Worm (Caenorhabditis elegans) whole organism, late embryonic: ENCODE results near the gene chil-14.

ENCODE experiments used
- F13H6.1 ChIP-seq: sonication (generic microtip); optimal IDR thresholded peaks from 2 replicates; lab custom pipeline; 2016; ENCODE audit warnings: missing genetic modification characterization, missing compliant biosample characterization
- K09A11.1 ChIP-seq: sonication (generic microtip); optimal IDR thresholded peaks from 2 replicates; lab custom pipeline; 2017; ENCODE audit warnings: antibody characterized with exemption, mild to moderate bottlenecking, missing genetic modification characterization, missing compliant biosample characterization; ENCODE audit not compliant: insufficient read depth
- ahr-1 ChIP-seq: sonication (generic microtip); optimal IDR thresholded peaks from 2 replicates; lab custom pipeline; 2016; ENCODE audit warnings: missing genetic modification characterization, missing compliant biosample characterization
- ceh-14 ChIP-seq: sonication (generic microtip); optimal IDR thresholded peaks from 2 replicates; lab custom pipeline; 2016; ENCODE audit warnings: missing genotype, missing genetic modification characterization, missing compliant biosample characterization
- ceh-2 ChIP-seq: sonication (generic microtip); optimal IDR thresholded peaks from 2 replicates; lab custom pipeline; 2016; ENCODE audit warnings: missing genotype, missing genetic modification characterization, missing compliant biosample characterization
- ceh-24 ChIP-seq: sonication (generic microtip); optimal IDR thresholded peaks from 2 replicates; lab custom pipeline; 2016; ENCODE audit warnings: mild to moderate bottlenecking, missing genetic modification characterization, missing compliant biosample characterization
- ceh-48 ChIP-seq: sonication (generic microtip); optimal IDR thresholded peaks from 2 replicates; lab custom pipeline; 2016; ENCODE audit warnings: missing genetic modification characterization, inconsistent platforms, missing compliant biosample characterization
- ceh-6 ChIP-seq: fragments of 200-800 bp; sonication (Bioruptor generic); optimal IDR thresholded peaks from 2 replicates; lab custom pipeline; 2018; ENCODE audit warnings: mild to moderate bottlenecking, missing genetic modification characterization, missing compliant biosample characterization
- che-1 ChIP-seq: sonication (generic microtip); optimal IDR thresholded peaks from 2 replicates; lab custom pipeline; 2016; ENCODE audit warnings: mild to moderate bottlenecking, missing genetic modification characterization, missing compliant biosample characterization
- dve-1 ChIP-seq: sonication (generic microtip); optimal IDR thresholded peaks from 2 replicates; lab custom pipeline; 2017; ENCODE audit warnings: antibody characterized with exemption, mild to moderate bottlenecking, missing genetic modification characterization, missing compliant biosample characterization
- elt-2 ChIP-seq: sonication (generic microtip); optimal IDR thresholded peaks from 2 replicates; lab custom pipeline; 2016; ENCODE audit warnings: missing genetic modification reagents, missing genetic modification characterization, missing compliant biosample characterization
- fkh-10 ChIP-seq: fragments of 150-350 bp; optimal IDR thresholded peaks from 2 replicates; lab custom pipeline; 2014; ENCODE audit warnings: missing biosample characterization, missing genetic modification reagents, missing genetic modification characterization
- hlh-30 ChIP-seq: sonication (generic microtip); optimal IDR thresholded peaks from 2 replicates; lab custom pipeline; 2017; ENCODE audit warnings: antibody characterized with exemption, missing genetic modification characterization, missing compliant biosample characterization; ENCODE audit not compliant: insufficient read depth
- hlh-6 ChIP-seq: sonication (generic microtip); optimal IDR thresholded peaks from 2 replicates; lab custom pipeline; 2016; ENCODE audit warnings: missing genotype, missing genetic modification characterization, missing compliant biosample characterization
- hlh-8 ChIP-seq: sonication (generic microtip); optimal IDR thresholded peaks from 2 replicates; lab custom pipeline; 2016; ENCODE audit warnings: missing genotype, missing genetic modification characterization, missing compliant biosample characterization
- lim-6 ChIP-seq: sonication (generic microtip); optimal IDR thresholded peaks from 2 replicates; lab custom pipeline; 2016; ENCODE audit warnings: missing genetic modification characterization, missing compliant biosample characterization
- madf-2 ChIP-seq: sonication (generic microtip); optimal IDR thresholded peaks from 2 replicates; lab custom pipeline; 2017; ENCODE audit warnings: missing genetic modification characterization, missing compliant biosample characterization
- nfya-1 ChIP-seq: sonication (generic microtip); optimal IDR thresholded peaks from 2 replicates; lab custom pipeline; 2017; ENCODE audit warnings: missing genetic modification characterization, mild to moderate bottlenecking, missing compliant biosample characterization, antibody characterized with exemption, moderate library complexity
- pat-9 ChIP-seq: fragments of 200-800 bp; sonication (Bioruptor generic); optimal IDR thresholded peaks from 2 replicates; lab custom pipeline; 2018; ENCODE audit warnings: mild to moderate bottlenecking, missing genetic modification characterization, moderate library complexity, missing compliant biosample characterization
- pax-1 ChIP-seq: fragments of 150-350 bp; optimal IDR thresholded peaks from 2 replicates; lab custom pipeline; 2014; ENCODE audit warnings: missing biosample characterization, missing genetic modification characterization
- pha-4 ChIP-seq: fragments of 150-350 bp; optimal IDR thresholded peaks from 2 replicates; lab custom pipeline; 2018; ENCODE audit warnings: missing biosample characterization, missing genetic modification reagents, missing genetic modification characterization
- pros-1 ChIP-seq: fragments of 150-350 bp; optimal IDR thresholded peaks from 2 replicates; lab custom pipeline; 2014; ENCODE audit warnings: missing biosample characterization, missing genetic modification reagents, missing genetic modification characterization
- ref-2 ChIP-seq: sonication (generic microtip); optimal IDR thresholded peaks from 2 replicates; lab custom pipeline; 2016; ENCODE audit warnings: missing genetic modification characterization, missing compliant biosample characterization
- sox-2 ChIP-seq: fragments of 200-800 bp; sonication (Bioruptor generic); IDR thresholded peaks from 2 replicates; pipeline ENCODE4 v1.3.6; 2022; ENCODE audit warnings: missing genetic modification reagents, missing genetic modification characterization, missing compliant biosample characterization
- tbx-2 ChIP-seq: sonication (generic microtip); optimal IDR thresholded peaks from 2 replicates; lab custom pipeline; 2016; ENCODE audit warnings: missing genetic modification characterization, missing compliant biosample characterization
- tbx-7 ChIP-seq: sonication (generic microtip); optimal IDR thresholded peaks from 2 replicates; lab custom pipeline; 2016; ENCODE audit warnings: missing genotype, missing genetic modification characterization, missing compliant biosample characterization
- ttx-3 ChIP-seq: sonication (generic microtip); optimal IDR thresholded peaks from 2 replicates; lab custom pipeline; 2016; ENCODE audit warnings: missing genetic modification reagents, missing genetic modification characterization, missing compliant biosample characterization
- unc-3 ChIP-seq, 2 experiments: fragments of 200-800 bp in 1 of 2; sonication (Bioruptor generic) in 1 of 2; sonication (generic microtip) in 1 of 2; conservative IDR thresholded peaks in 1 of 2; optimal IDR thresholded peaks in 1 of 2; 2 replicates each; pipeline versions ENCODE4 v1.3.6 to Lab custom; 2016 to 2022; ENCODE audit warnings: missing compliant biosample characterization in 2 of 2, missing genetic modification characterization in 2 of 2, missing genetic modification reagents in 1 of 2
- unc-55 ChIP-seq: sonication (generic microtip); optimal IDR thresholded peaks from 2 replicates; lab custom pipeline; 2017; ENCODE audit warnings: missing biosample characterization, missing genetic modification reagents, missing genetic modification characterization
- unc-86 ChIP-seq: sonication (generic microtip); optimal IDR thresholded peaks from 2 replicates; lab custom pipeline; 2016; ENCODE audit warnings: missing genetic modification characterization, missing compliant biosample characterization
- ztf-16 ChIP-seq: sonication (generic microtip); optimal IDR thresholded peaks from 2 replicates; lab custom pipeline; 2017; ENCODE audit warnings: missing genetic modification characterization, missing compliant biosample characterization

chil-14 gene

DNA sequence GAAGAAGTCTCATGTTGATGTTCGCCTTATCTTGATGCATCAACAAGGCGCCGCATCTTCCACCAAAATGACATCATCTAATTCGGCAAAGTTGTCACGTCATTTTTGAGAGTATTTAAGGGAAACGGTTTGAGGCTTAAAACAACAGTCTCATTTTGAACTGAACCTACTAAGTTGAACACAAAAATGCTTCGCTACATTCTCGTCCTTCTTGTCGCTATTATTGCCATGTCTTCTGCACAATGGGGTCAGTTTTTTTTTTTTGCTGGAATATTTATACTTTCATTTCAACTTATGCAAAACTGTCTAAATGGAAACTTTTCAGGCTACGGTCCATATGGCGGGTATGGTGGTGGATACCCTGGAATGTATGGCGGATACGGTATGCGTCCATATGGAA lies 7.8 kb upstream of the chil-14 start, which contains the start of gene cnc-4:
TSS of gene cnc-4 (plus strand) at position 117 of the 400 bp plus-strand sequence.
- TF ChIP-seq ceh-24 (tag; lab: Kevin White, UChicago) (no peak), unc-3 (GFP tag; conservative IDR thresholded peaks at IDR 0.05; lab: Robert Waterston, UW) (no peak), unc-3 (tag; optimal IDR thresholded peaks at IDR 0.05; lab: Kevin White, UChicago) (no peak), tbx-2 (tag; lab: Kevin White, UChicago) (no peak), ztf-16 (tag; lab: Kevin White, UChicago) (no peak)

DNA sequence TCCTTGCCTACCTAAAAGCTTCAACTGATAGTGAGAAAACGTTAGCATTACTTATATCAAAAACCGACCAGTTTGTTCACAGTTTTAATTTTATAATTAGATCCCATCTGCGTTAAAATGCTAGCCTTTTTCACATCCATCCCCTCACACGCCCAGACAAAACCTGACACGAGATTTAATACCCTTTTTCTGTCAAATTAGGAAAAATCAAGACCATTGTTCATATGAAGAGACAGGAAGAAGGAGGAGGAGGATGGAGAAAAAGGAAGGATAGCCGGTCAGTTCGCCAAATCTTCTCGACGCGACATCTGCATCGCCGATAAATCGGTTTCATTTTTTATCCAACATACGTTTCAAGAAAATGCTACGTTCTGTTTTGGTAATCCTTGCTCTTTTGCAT lies 7.1 kb upstream of the chil-14 start, which contains the start of gene cnc-3:
TSS of gene cnc-3 (plus strand) at position 281 of the 400 bp plus-strand sequence.
- no peak for TF ChIP-seq sox-2 (GFP tag; lab: Robert Waterston, UW)
- no peak for TF ChIP-seq tbx-7 (tag; lab: Kevin White, UChicago)
- TF ChIP-seq unc-55 (GFP tag; lab: Kevin White, UChicago) = no peak
- TF ChIP-seq pax-1 (tag; lab: Kevin White, UChicago) = no peak
- TF ChIP-seq che-1 (tag; lab: Kevin White, UChicago) = no peak
- TF ChIP-seq ceh-6 (GFP tag; lab: Kevin White, UChicago) = no peak
- TF ChIP-seq ceh-14 (tag; lab: Kevin White, UChicago) = no peak
- TF ChIP-seq pat-9 (tag; lab: Kevin White, UChicago) = no peak
- no peak for TF ChIP-seq ceh-2 (tag; lab: Kevin White, UChicago)
- no peak for TF ChIP-seq elt-2
- no peak for TF ChIP-seq pha-4
- no peak for TF ChIP-seq F13H6.1 (tag; lab: Kevin White, UChicago)
- TF ChIP-seq, all 69 proteins: peak for 0

DNA sequence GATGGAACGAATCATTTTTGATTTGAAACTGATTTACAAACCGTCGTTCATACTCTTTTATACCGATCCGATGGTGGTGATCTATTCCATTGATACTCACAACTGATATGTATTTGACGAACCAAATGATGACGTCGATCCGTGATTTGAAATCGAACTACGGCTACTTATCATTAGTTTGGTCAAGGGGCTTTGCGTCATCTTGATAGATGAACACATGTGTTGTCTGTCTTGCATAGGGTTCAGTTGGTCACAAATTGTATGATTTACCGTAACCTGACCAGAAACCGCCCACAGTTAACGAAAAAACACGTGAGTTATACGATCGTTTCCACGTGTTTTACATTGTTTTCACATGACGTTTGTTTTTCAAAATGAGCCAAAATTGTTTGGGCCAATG lies 4.7 kb upstream of the chil-14 start, which contains the start of gene cnc-2:
TSS of gene cnc-2 (minus strand) at position 24 of the 400 bp plus-strand sequence.
- TF ChIP-seq F13H6.1 (tag; lab: Kevin White, UChicago) (no peak), nfya-1 (no peak), tbx-2 (tag; lab: Kevin White, UChicago) (no peak), ceh-48 (no peak), tbx-7 (tag; lab: Kevin White, UChicago) (no peak), che-1 (tag; lab: Kevin White, UChicago) (no peak), ttx-3 (no peak), dve-1 (tag; lab: Kevin White, UChicago) (no peak), hlh-8 (tag; lab: Kevin White, UChicago) (no peak), ceh-2 (tag; lab: Kevin White, UChicago) (no peak), unc-3 (GFP tag; conservative IDR thresholded peaks at IDR 0.05; lab: Robert Waterston, UW) (no peak), unc-3 (tag; optimal IDR thresholded peaks at IDR 0.05; lab: Kevin White, UChicago) (no peak), ztf-16 (tag; lab: Kevin White, UChicago) (no peak), pax-1 (tag; lab: Kevin White, UChicago) (no peak), elt-2 (no peak)

DNA sequence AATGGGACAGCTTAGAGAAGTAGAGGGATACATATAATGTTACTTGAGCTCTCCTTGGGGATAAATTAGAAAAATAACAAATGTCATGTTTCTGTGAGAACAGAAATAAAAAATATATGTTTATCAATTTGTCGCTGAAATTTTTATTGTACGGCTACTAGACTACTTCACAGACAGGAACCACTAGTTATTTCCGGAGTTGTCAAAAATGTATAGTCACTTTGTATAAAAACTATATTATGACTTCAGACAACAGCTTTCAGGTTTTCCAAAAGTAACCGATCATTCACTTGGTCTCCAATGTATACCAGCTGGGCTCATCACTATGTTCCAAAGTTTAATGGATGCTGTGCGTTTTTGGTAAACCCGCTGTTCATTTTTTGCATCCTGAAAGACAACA lies 3.5 kb upstream of the chil-14 start, which contains the start of gene srj-23:
TSS of gene srj-23 (plus strand) at position 301 of the 400 bp plus-strand sequence.
- TF ChIP-seq ceh-24 (tag; lab: Kevin White, UChicago) (no peak), madf-2 (tag; lab: Kevin White, UChicago) (no peak)
- TF ChIP-seq, all 69 proteins: peak for 0

DNA sequence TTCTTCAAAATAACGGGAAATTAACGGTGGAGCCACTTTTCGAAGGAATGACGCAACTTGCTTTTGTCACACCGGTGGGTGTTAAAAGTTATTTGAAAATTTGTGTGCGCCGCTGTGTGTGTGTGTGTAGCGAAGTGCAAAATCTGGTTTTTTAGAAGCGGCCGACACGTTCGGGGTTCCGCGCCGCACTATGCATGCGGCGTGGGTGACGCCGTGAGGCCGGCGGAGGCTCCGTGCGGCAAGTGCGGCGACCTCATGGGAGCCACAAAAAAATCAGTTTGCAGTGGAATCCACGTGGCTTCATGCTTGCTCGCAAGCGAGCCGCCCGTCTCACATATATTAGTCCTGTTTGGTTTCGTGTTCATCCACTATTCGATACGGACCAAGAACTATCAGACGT lies 418 bp downstream of the chil-14 start:
- TF ChIP-seq hlh-6 (tag; lab: Kevin White, UChicago) = no peak
- TF ChIP-seq ceh-24 (tag; lab: Kevin White, UChicago) = no peak
- no peak for TF ChIP-seq lim-6
- TF ChIP-seq ahr-1 = no peak
- TF ChIP-seq fkh-10 (GFP tag; lab: Kevin White, UChicago) = no peak
- no peak for TF ChIP-seq pros-1 (tag; lab: Kevin White, UChicago)
- no peak for TF ChIP-seq hlh-30 (tag; lab: Kevin White, UChicago)
- TF ChIP-seq ref-2 (tag; lab: Kevin White, UChicago) = no peak
- no peak for TF ChIP-seq unc-86 (tag; lab: Kevin White, UChicago)
- no peak for TF ChIP-seq ztf-16 (tag; lab: Kevin White, UChicago)
- no peak for TF ChIP-seq K09A11.1 (tag; lab: Kevin White, UChicago)
- no peak for TF ChIP-seq nfya-1
